Worm (Caenorhabditis elegans): ENCODE measurements around the gene F53A2.3.
A peak's percentile ranks its signal among the peaks of the same experiment; 100 is the strongest.

F53A2.3 gene

ce11 chrIII:13324739-13325138 lies 14.8 kb downstream of the F53A2.3 start, which contains the start of gene F53A2.1:
Gene F53A2.1 (minus strand): TSS chrIII:13324839.
- no peak for TF ChIP-seq ceh-43 (GFP tag; optimal IDR thresholded peaks at IDR 0.05)
- TF ChIP-seq ceh-83 (GFP tag; optimal IDR thresholded peaks at IDR 0.05), result no peak
- no peak for TF ChIP-seq ztf-11 (tag; optimal IDR thresholded peaks at IDR 0.05)
- TF ChIP-seq nhr-76 (tag; optimal IDR thresholded peaks at IDR 0.05), result no peak

ce11 chrIII:13322578-13322977 lies 17.0 kb downstream of the F53A2.3 start, which contains the start of gene F53A2.11:
Gene F53A2.11 (minus strand): TSS chrIII:13322678.
- TF ChIP-seq ceh-39 (tag; optimal IDR thresholded peaks at IDR 0.05) (no peak), sptf-1 (tag; optimal IDR thresholded peaks at IDR 0.05) (no peak), hlh-1 (tag; optimal IDR thresholded peaks at IDR 0.05) (no peak), nhr-237 (tag; optimal IDR thresholded peaks at IDR 0.05) (no peak), lsy-2 (tag; optimal IDR thresholded peaks at IDR 0.05) (no peak), pha-4 (tag; optimal IDR thresholded peaks at IDR 0.05) (no peak), blmp-1 (tag; optimal IDR thresholded peaks at IDR 0.05) (no peak), bed-3 (GFP tag; optimal IDR thresholded peaks at IDR 0.05) (no peak), ham-2 (GFP tag; optimal IDR thresholded peaks at IDR 0.05) (no peak), zip-8 (tag; optimal IDR thresholded peaks at IDR 0.05) (no peak), lin-13 (tag; optimal IDR thresholded peaks at IDR 0.05) (no peak)

- no peak for TF ChIP-seq nhr-76 (tag; optimal IDR thresholded peaks at IDR 0.05)
- TF ChIP-seq pha-4 (tag; optimal IDR thresholded peaks at IDR 0.05), result no peak
- no peak for TF ChIP-seq lsy-2 (tag; optimal IDR thresholded peaks at IDR 0.05)
- no peak for TF ChIP-seq ceh-83 (GFP tag; optimal IDR thresholded peaks at IDR 0.05)
- TF ChIP-seq ces-1 (GFP tag; optimal IDR thresholded peaks at IDR 0.05), result no peak
- no peak for TF ChIP-seq sem-2 (GFP tag; optimal IDR thresholded peaks at IDR 0.05)
- TF ChIP-seq hlh-1 (tag; optimal IDR thresholded peaks at IDR 0.05), result no peak
- TF ChIP-seq mep-1 (tag; optimal IDR thresholded peaks at IDR 0.05), result no peak
- no peak for TF ChIP-seq nhr-12 (tag; optimal IDR thresholded peaks at IDR 0.05)
- TF ChIP-seq blmp-1 (tag; optimal IDR thresholded peaks at IDR 0.05), result no peak
- no peak for TF ChIP-seq ham-2 (GFP tag; optimal IDR thresholded peaks at IDR 0.05)
- TF ChIP-seq ztf-11 (tag; optimal IDR thresholded peaks at IDR 0.05), result no peak
- no peak for TF ChIP-seq snpc-4 (tag; optimal IDR thresholded peaks at IDR 0.05)
- TF ChIP-seq tbx-8 (GFP tag; optimal IDR thresholded peaks at IDR 0.05), result no peak
- no peak for TF ChIP-seq elt-3 (tag; optimal IDR thresholded peaks at IDR 0.05)
- no peak for TF ChIP-seq unc-62 (GFP tag; optimal IDR thresholded peaks at IDR 0.05)
- no peak for TF ChIP-seq mls-2 (tag; optimal IDR thresholded peaks at IDR 0.05)
Observed at ce11 chrIII:13317383-13317911, 22.1 kb downstream of the F53A2.3 start.

ce11 chrIII:13316935-13317334 lies 22.6 kb downstream of the F53A2.3 start:
- TF ChIP-seq mep-1 (tag; optimal IDR thresholded peaks at IDR 0.05), result peak; percentile 9
- no peak for TF ChIP-seq ceh-43 (GFP tag; optimal IDR thresholded peaks at IDR 0.05)

ce11 chrIII:13315071-13315470 lies 24.5 kb downstream of the F53A2.3 start, which contains the start of gene dph-7:
Gene dph-7 (plus strand): TSS chrIII:13315123.
- TF ChIP-seq nhr-2 (tag; optimal IDR thresholded peaks at IDR 0.05) (no peak), unc-62 (GFP tag; optimal IDR thresholded peaks at IDR 0.05) (no peak), elt-3 (tag; optimal IDR thresholded peaks at IDR 0.05) (no peak), hlh-1 (tag; optimal IDR thresholded peaks at IDR 0.05) (no peak), unc-39 (tag; optimal IDR thresholded peaks at IDR 0.05) (no peak), drap-1 (GFP tag; optimal IDR thresholded peaks at IDR 0.05) (no peak)

- TF ChIP-seq nhr-237 (tag; optimal IDR thresholded peaks at IDR 0.05), result no peak
- no peak for TF ChIP-seq ceh-39 (tag; optimal IDR thresholded peaks at IDR 0.05)
- TF ChIP-seq unc-39 (tag; optimal IDR thresholded peaks at IDR 0.05), result no peak
- no peak for TF ChIP-seq zip-8 (tag; optimal IDR thresholded peaks at IDR 0.05)
- TF ChIP-seq pha-4 (tag; optimal IDR thresholded peaks at IDR 0.05), result no peak
- TF ChIP-seq cnd-1 (tag; optimal IDR thresholded peaks at IDR 0.05), result no peak
- no peak for TF ChIP-seq elt-1 (tag; optimal IDR thresholded peaks at IDR 0.05; ENCODE audit: borderline replicate concordance, insufficient read depth)
- no peak for TF ChIP-seq flh-1 (GFP tag; optimal IDR thresholded peaks at IDR 0.05)
- no peak for TF ChIP-seq lsy-2 (tag; optimal IDR thresholded peaks at IDR 0.05)
- no peak for TF ChIP-seq elt-3 (tag; optimal IDR thresholded peaks at IDR 0.05)
- TF ChIP-seq sem-2 (GFP tag; optimal IDR thresholded peaks at IDR 0.05), result no peak
- no peak for TF ChIP-seq tbx-8 (GFP tag; optimal IDR thresholded peaks at IDR 0.05)
- TF ChIP-seq sptf-1 (tag; optimal IDR thresholded peaks at IDR 0.05), result no peak
- TF ChIP-seq nhr-76 (tag; optimal IDR thresholded peaks at IDR 0.05), result no peak
- no peak for TF ChIP-seq bed-3 (GFP tag; optimal IDR thresholded peaks at IDR 0.05)
- TF ChIP-seq ces-1 (GFP tag; optimal IDR thresholded peaks at IDR 0.05), result no peak
- TF ChIP-seq lin-13 (tag; optimal IDR thresholded peaks at IDR 0.05), result no peak
- no peak for TF ChIP-seq unc-62 (GFP tag; optimal IDR thresholded peaks at IDR 0.05)
- TF ChIP-seq nhr-12 (tag; optimal IDR thresholded peaks at IDR 0.05), result no peak
- no peak for TF ChIP-seq nhr-28 (tag; optimal IDR thresholded peaks at IDR 0.05)
Observed at ce11 chrIII:13314636-13315035, 24.9 kb downstream of the F53A2.3 start.

Measured in whole organism, mixed stage, embryonic.